Fruit fly (Drosophila melanogaster) whole organism: ENCODE results near the gene CG42354.
A peak's percentile ranks its signal among the peaks of the same experiment; 100 is the strongest.

Experiments
- CG8478 ChIP-seq: fragments of >200 bp; optimal IDR thresholded peaks from 2 replicates; lab custom pipeline; 2018; ENCODE audit warnings: inconsistent platforms
- Dll ChIP-seq: fragments of >200 bp; optimal IDR thresholded peaks from 2 replicates; lab custom pipeline; 2017
- EcR ChIP-seq, 2 experiments: fragments of >200 bp; optimal IDR thresholded peaks; 2 replicates each; lab custom pipeline; 2017; ENCODE audit warnings: missing biosample characterization in 2 of 2, missing genetic modification characterization in 2 of 2, missing genetic modification reagents in 2 of 2
- pan ChIP-seq: fragments of >200 bp; optimal IDR thresholded peaks from 2 replicates; lab custom pipeline; 2017
- psq ChIP-seq: fragments of >200 bp; optimal IDR thresholded peaks from 2 replicates; lab custom pipeline; 2017
- usp ChIP-seq: fragments of >200 bp; optimal IDR thresholded peaks from 2 replicates; lab custom pipeline; 2017; ENCODE audit warnings: missing biosample characterization, missing genetic modification characterization, mixed read lengths

The CG42354 gene

dm6 chrX:16104738-16105426 lies at the start of gene CG42354, which contains the start of gene CG42353:
Gene CG42354, minus strand, starts transcription at chrX:16104946.
Gene CG42353, minus strand, starts transcription at chrX:16104946.
- TF ChIP-seq usp (GFP tag; lab: Kevin White, UChicago) = no peak

dm6 chrX:16150560-16150959 lies 45.8 kb upstream of the CG42354 start:
- TF ChIP-seq Dll (lab: Kevin White, UChicago) (no peak), pan (no peak), EcR (GFP tag; optimal IDR thresholded peaks at IDR 0.05; lab: Kevin White, UChicago) (no peak), usp (GFP tag; lab: Kevin White, UChicago) (no peak), psq (lab: Kevin White, UChicago) (no peak), CG8478 (lab: Kevin White, UChicago) (no peak)

- TF ChIP-seq CG8478 (lab: Kevin White, UChicago) (peak; percentile 56), psq (lab: Kevin White, UChicago) (no peak), usp (GFP tag; lab: Kevin White, UChicago) (no peak), pan (no peak), EcR (GFP tag; optimal IDR thresholded peaks at IDR 0.05; lab: Kevin White, UChicago) (peak; percentile 47 to 80), Dll (lab: Kevin White, UChicago) (peak; percentile 41)
These were observed 44.2 kb upstream of the CG42354 start, which contains the start of gene disco-r for dm6 chrX:16148974-16149373. Gene disco-r, minus strand, starts transcription at chrX:16148977.

dm6 chrX:16147638-16148233 lies 43.0 kb upstream of the CG42354 start:
- TF ChIP-seq Dll (lab: Kevin White, UChicago) = peak; percentile 57
- no peak for TF ChIP-seq psq (lab: Kevin White, UChicago)
- TF ChIP-seq pan = no peak
- TF ChIP-seq CG8478 (lab: Kevin White, UChicago) = peak; percentile 84
- TF ChIP-seq usp (GFP tag; lab: Kevin White, UChicago) = no peak

- TF ChIP-seq pan (no peak), psq (lab: Kevin White, UChicago) (no peak), usp (GFP tag; lab: Kevin White, UChicago) (no peak), CG8478 (lab: Kevin White, UChicago) (no peak), EcR (GFP tag; optimal IDR thresholded peaks at IDR 0.05; lab: Kevin White, UChicago) (no peak), Dll (lab: Kevin White, UChicago) (no peak)
These were observed 38.3 kb upstream of the CG42354 start for dm6 chrX:16143012-16143411.

- no peak for TF ChIP-seq EcR (GFP tag; optimal IDR thresholded peaks at IDR 0.05; lab: Kevin White, UChicago)
- no peak for TF ChIP-seq usp (GFP tag; lab: Kevin White, UChicago)
- TF ChIP-seq CG8478 (lab: Kevin White, UChicago) = no peak
- no peak for TF ChIP-seq pan
- no peak for TF ChIP-seq psq (lab: Kevin White, UChicago)
- no peak for TF ChIP-seq Dll (lab: Kevin White, UChicago)
These were observed 35.9 kb upstream of the CG42354 start for dm6 chrX:16140603-16141002.

dm6 chrX:16139030-16139429 lies 34.3 kb upstream of the CG42354 start:
- TF ChIP-seq CG8478 (lab: Kevin White, UChicago) = no peak
- no peak for TF ChIP-seq pan
- TF ChIP-seq psq (lab: Kevin White, UChicago) = no peak
- no peak for TF ChIP-seq Dll (lab: Kevin White, UChicago)
- TF ChIP-seq EcR (GFP tag; optimal IDR thresholded peaks at IDR 0.05; lab: Kevin White, UChicago) = no peak
- no peak for TF ChIP-seq usp (GFP tag; lab: Kevin White, UChicago)

- TF ChIP-seq Dll (lab: Kevin White, UChicago) (no peak), EcR (GFP tag; optimal IDR thresholded peaks at IDR 0.05; lab: Kevin White, UChicago) (no peak), CG8478 (lab: Kevin White, UChicago) (no peak), usp (GFP tag; lab: Kevin White, UChicago) (no peak), pan (no peak), psq (lab: Kevin White, UChicago) (no peak)
These were observed 31.2 kb upstream of the CG42354 start for dm6 chrX:16135920-16136319.

- no peak for TF ChIP-seq EcR (GFP tag; optimal IDR thresholded peaks at IDR 0.05; lab: Kevin White, UChicago)
- no peak for TF ChIP-seq Dll (lab: Kevin White, UChicago)
- TF ChIP-seq psq (lab: Kevin White, UChicago) = no peak
- TF ChIP-seq pan = no peak
- no peak for TF ChIP-seq usp (GFP tag; lab: Kevin White, UChicago)
These were observed 30.6 kb upstream of the CG42354 start for dm6 chrX:16135391-16135790.

- TF ChIP-seq usp (GFP tag; lab: Kevin White, UChicago) = no peak
- no peak for TF ChIP-seq pan
- no peak for TF ChIP-seq CG8478 (lab: Kevin White, UChicago)
- no peak for TF ChIP-seq Dll (lab: Kevin White, UChicago)
- no peak for TF ChIP-seq psq (lab: Kevin White, UChicago)
These were observed 19.5 kb upstream of the CG42354 start for dm6 chrX:16124236-16124635.

- no peak for TF ChIP-seq CG8478 (lab: Kevin White, UChicago)
- no peak for TF ChIP-seq Dll (lab: Kevin White, UChicago)
- no peak for TF ChIP-seq psq (lab: Kevin White, UChicago)
- no peak for TF ChIP-seq pan
- no peak for TF ChIP-seq usp (GFP tag; lab: Kevin White, UChicago)
- no peak for TF ChIP-seq EcR (GFP tag; optimal IDR thresholded peaks at IDR 0.05; lab: Kevin White, UChicago)
These were observed 6.9 kb upstream of the CG42354 start for dm6 chrX:16111655-16112054.

- TF ChIP-seq EcR (GFP tag; optimal IDR thresholded peaks at IDR 0.05; lab: Kevin White, UChicago) = no peak
- TF ChIP-seq psq (lab: Kevin White, UChicago) = no peak
- TF ChIP-seq Dll (lab: Kevin White, UChicago) = no peak
- TF ChIP-seq CG8478 (lab: Kevin White, UChicago) = no peak
These were observed 969 bp upstream of the CG42354 start for dm6 chrX:16105715-16106114.
